Worm (Caenorhabditis elegans) whole organism, L3 larva: Measurements from ENCODE around the gene pod-2.

Experiments
- ZK546.5 ChIP-seq: sonication (generic microtip); optimal IDR thresholded peaks from 2 replicates; lab custom pipeline; 2017; ENCODE audit warnings: missing biosample characterization, missing genetic modification characterization
- elt-3 ChIP-seq, 3 experiments: fragments of 150-350 bp in 1 of 3; sonication (generic microtip) in 2 of 3; optimal IDR thresholded peaks; 2 replicates in 2 of 3; 4 replicates in 1 of 3; lab custom pipeline; 2014 to 2017; ENCODE audit warnings: missing biosample characterization in 3 of 3, missing genetic modification characterization in 3 of 3
- fkh-2 ChIP-seq: fragments of 150-350 bp; optimal IDR thresholded peaks from 2 replicates; lab custom pipeline; 2014; ENCODE audit warnings: missing biosample characterization, missing genetic modification reagents, missing genetic modification characterization
- nhr-11 ChIP-seq: fragments of 150-350 bp; optimal IDR thresholded peaks from 2 replicates; lab custom pipeline; 2014; ENCODE audit warnings: missing biosample characterization, missing genetic modification characterization
- nhr-237 ChIP-seq: fragments of 150-350 bp; optimal IDR thresholded peaks from 2 replicates; lab custom pipeline; 2014; ENCODE audit warnings: missing biosample characterization, missing genetic modification characterization
- nhr-28 ChIP-seq: fragments of 150-350 bp; optimal IDR thresholded peaks from 2 replicates; lab custom pipeline; 2014; ENCODE audit warnings: missing biosample characterization, missing genetic modification characterization
- nhr-77 ChIP-seq: fragments of 150-350 bp; optimal IDR thresholded peaks from 2 replicates; lab custom pipeline; 2014; ENCODE audit warnings: missing biosample characterization, missing genetic modification characterization

DNA sequence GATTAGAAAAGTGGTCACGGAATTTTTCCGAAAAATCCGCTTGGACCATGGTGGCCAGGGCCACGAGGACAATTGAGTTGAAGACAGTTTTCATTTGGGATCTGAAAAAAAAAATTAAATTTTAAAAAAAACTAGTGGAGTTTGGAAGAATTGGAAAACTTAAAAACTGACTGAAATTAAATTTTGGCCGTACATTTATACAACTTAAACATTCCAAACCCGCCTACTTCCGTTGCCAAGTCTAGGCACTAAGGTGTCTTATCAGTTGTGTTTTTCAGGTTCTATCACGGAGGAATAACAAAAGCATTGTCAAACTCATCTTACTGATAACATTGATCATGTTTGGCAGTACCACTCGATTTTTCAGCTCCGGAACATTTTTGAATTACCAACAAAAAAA, 22.5 kb upstream of the pod-2 start, which contains the start of gene lips-12:
- TF ChIP-seq nhr-77 (no peak), nhr-11 (tag; lab: Kevin White, UChicago) (no peak), nhr-28 (tag; lab: Kevin White, UChicago) (no peak), ZK546.5 (no peak), nhr-237 (tag; lab: Kevin White, UChicago) (no peak), elt-3 (tag; optimal IDR thresholded peaks at IDR 0.05; lab: Kevin White, UChicago) (no peak), fkh-2 (tag; lab: Kevin White, UChicago) (no peak)
